Fruit fly (Drosophila melanogaster): ENCODE measurements around the gene CG8300.

Gene CG8300

dm6 chrX:7104400-7105068 is at the start of gene CG8300, which contains the start of gene CG4617:
TSS of gene CG8300 (plus strand) at chrX:7104885.
TSS of gene CG4617 (minus strand) at chrX:7104491.
- no peak for TF ChIP-seq CG8478 (optimal IDR thresholded peaks at IDR 0.05)
- TF ChIP-seq CTCF (optimal IDR thresholded peaks at IDR 0.05) = no peak

dm6 chrX:7058973-7059372 is 45.7 kb upstream of the CG8300 start:
- TF ChIP-seq CG8478 (optimal IDR thresholded peaks at IDR 0.05) (no peak), CTCF (optimal IDR thresholded peaks at IDR 0.05) (no peak)

dm6 chrX:7063563-7063962 is 41.1 kb upstream of the CG8300 start:
- TF ChIP-seq CTCF (optimal IDR thresholded peaks at IDR 0.05) (no peak), CG8478 (optimal IDR thresholded peaks at IDR 0.05) (no peak)

- TF ChIP-seq CG8478 (optimal IDR thresholded peaks at IDR 0.05) = no peak
Measured at dm6 chrX:7065835-7066234, 38.9 kb upstream of the CG8300 start, which contains the start of gene CG12541. TSS of gene CG12541 (minus strand) at chrX:7066052.

dm6 chrX:7066608-7067007 is 38.1 kb upstream of the CG8300 start:
- peak in 1 of 2 experiments; percentile 1 for TF ChIP-seq CTCF (optimal IDR thresholded peaks at IDR 0.05)
- TF ChIP-seq CG8478 (optimal IDR thresholded peaks at IDR 0.05) = no peak

- TF ChIP-seq CTCF (optimal IDR thresholded peaks at IDR 0.05) = no peak
- TF ChIP-seq CG8478 (optimal IDR thresholded peaks at IDR 0.05) = no peak
Measured at dm6 chrX:7067248-7067647, 37.4 kb upstream of the CG8300 start.

- no peak for TF ChIP-seq CTCF (optimal IDR thresholded peaks at IDR 0.05)
- no peak for TF ChIP-seq CG8478 (optimal IDR thresholded peaks at IDR 0.05)
Measured at dm6 chrX:7068088-7068487, 36.6 kb upstream of the CG8300 start.

- TF ChIP-seq CG8478 (optimal IDR thresholded peaks at IDR 0.05) (no peak), CTCF (optimal IDR thresholded peaks at IDR 0.05) (no peak)
Measured at dm6 chrX:7069011-7069463, 35.6 kb upstream of the CG8300 start, which contains the start of gene CG4607. TSS of gene CG4607 (plus strand) at chrX:7069413.

- TF ChIP-seq CG8478 (optimal IDR thresholded peaks at IDR 0.05) = no peak
- no peak for TF ChIP-seq CTCF (optimal IDR thresholded peaks at IDR 0.05)
Measured at dm6 chrX:7073234-7073878, 31.3 kb upstream of the CG8300 start.

dm6 chrX:7074316-7074925 is 30.3 kb upstream of the CG8300 start:
- TF ChIP-seq CTCF (optimal IDR thresholded peaks at IDR 0.05) = no peak
- no peak for TF ChIP-seq CG8478 (optimal IDR thresholded peaks at IDR 0.05)

- TF ChIP-seq CTCF (optimal IDR thresholded peaks at IDR 0.05) (no peak), CG8478 (optimal IDR thresholded peaks at IDR 0.05) (no peak)
Measured at dm6 chrX:7082407-7082806, 22.3 kb upstream of the CG8300 start.

- TF ChIP-seq CTCF (optimal IDR thresholded peaks at IDR 0.05) = no peak
- TF ChIP-seq CG8478 (optimal IDR thresholded peaks at IDR 0.05) = no peak
Measured at dm6 chrX:7086539-7086938, 18.1 kb upstream of the CG8300 start.

- TF ChIP-seq CG8478 (optimal IDR thresholded peaks at IDR 0.05) (no peak), CTCF (optimal IDR thresholded peaks at IDR 0.05) (no peak)
Measured at dm6 chrX:7091909-7092308, 12.8 kb upstream of the CG8300 start.

- TF ChIP-seq CTCF (optimal IDR thresholded peaks at IDR 0.05) (no peak), CG8478 (optimal IDR thresholded peaks at IDR 0.05) (no peak)
Measured at dm6 chrX:7094169-7094568, 10.5 kb upstream of the CG8300 start.

dm6 chrX:7094861-7095260 is 9.8 kb upstream of the CG8300 start:
- TF ChIP-seq CTCF (optimal IDR thresholded peaks at IDR 0.05) = no peak
- TF ChIP-seq CG8478 (optimal IDR thresholded peaks at IDR 0.05) = no peak
